Worm (Caenorhabditis elegans) whole organism, L2 larva: ENCODE data around the gene coa-7.

Experiments used
- C34F6.9 ChIP-seq: fragments of 150-350 bp; optimal IDR thresholded peaks from 2 replicates; lab custom pipeline; 2014; ENCODE audit warnings: missing biosample characterization, missing genetic modification characterization
- F13H6.1 ChIP-seq: sonication (generic microtip); optimal IDR thresholded peaks from 2 replicates; lab custom pipeline; 2016; ENCODE audit warnings: missing genetic modification characterization, missing compliant biosample characterization
- R02D3.7 ChIP-seq: fragments of 150-350 bp; optimal IDR thresholded peaks from 2 replicates; lab custom pipeline; 2014; ENCODE audit warnings: missing biosample characterization, missing genetic modification characterization
- Y55F3AM.14 ChIP-seq: fragments of 200-800 bp; sonication (Bioruptor generic); optimal IDR thresholded peaks from 2 replicates; lab custom pipeline; 2018; ENCODE audit warnings: mild to moderate bottlenecking, missing genetic modification characterization, missing compliant biosample characterization
- ZK546.5 ChIP-seq: sonication (generic microtip); optimal IDR thresholded peaks from 2 replicates; lab custom pipeline; 2017; ENCODE audit warnings: missing biosample characterization, missing genetic modification characterization
- alr-1 ChIP-seq: fragments of 150-350 bp; optimal IDR thresholded peaks from 2 replicates; lab custom pipeline; 2014; ENCODE audit warnings: missing biosample characterization, missing genetic modification characterization
- ama-1 ChIP-seq: fragments of 150-350 bp; optimal IDR thresholded peaks from 2 replicates; lab custom pipeline; 2018; ENCODE audit warnings: inconsistent platforms
- blmp-1 ChIP-seq: sonication (generic microtip); optimal IDR thresholded peaks from 2 replicates; lab custom pipeline; 2017; ENCODE audit warnings: missing genetic modification characterization, mild to moderate bottlenecking, missing compliant biosample characterization, antibody characterized with exemption, moderate library complexity; ENCODE audit not compliant: insufficient read depth
- ceh-16 ChIP-seq: fragments of 150-350 bp; optimal IDR thresholded peaks from 2 replicates; lab custom pipeline; 2014; ENCODE audit warnings: missing biosample characterization, missing genetic modification characterization
- ceh-82 ChIP-seq: fragments of 150-350 bp; optimal IDR thresholded peaks from 2 replicates; lab custom pipeline; 2014; ENCODE audit warnings: missing biosample characterization, missing genetic modification characterization
- crh-2 ChIP-seq: sonication (generic microtip); optimal IDR thresholded peaks from 2 replicates; lab custom pipeline; 2017; ENCODE audit warnings: missing biosample characterization, missing genetic modification characterization
- dmd-4 ChIP-seq: sonication (generic microtip); optimal IDR thresholded peaks from 2 replicates; lab custom pipeline; 2017; ENCODE audit warnings: missing biosample characterization, missing genetic modification characterization
- egl-27 ChIP-seq: sonication (generic microtip); optimal IDR thresholded peaks from 3 replicates; lab custom pipeline; 2017; ENCODE audit warnings: missing biosample characterization, missing genetic modification reagents, missing genetic modification characterization
- elt-1 ChIP-seq: fragments of 150-350 bp; optimal IDR thresholded peaks from 2 replicates; lab custom pipeline; 2014; ENCODE audit warnings: missing biosample characterization, missing genetic modification characterization
- elt-3 ChIP-seq: sonication (generic microtip); optimal IDR thresholded peaks from 2 replicates; lab custom pipeline; 2017; ENCODE audit warnings: missing biosample characterization, missing genetic modification characterization
- fos-1 ChIP-seq: fragments of 150-350 bp; optimal IDR thresholded peaks from 2 replicates; lab custom pipeline; 2014; ENCODE audit warnings: missing biosample characterization, missing genetic modification characterization
- gmeb-1 ChIP-seq: fragments of 150-350 bp; optimal IDR thresholded peaks from 2 replicates; lab custom pipeline; 2014; ENCODE audit warnings: missing biosample characterization, missing genetic modification characterization
- lin-11 ChIP-seq: fragments of 150-350 bp; sonication (generic microtip); optimal IDR thresholded peaks from 2 replicates; lab custom pipeline; 2014; ENCODE audit warnings: missing biosample characterization, missing genetic modification characterization, inconsistent platforms, mixed read lengths
- lin-13 ChIP-seq: fragments of 150-350 bp; optimal IDR thresholded peaks from 2 replicates; lab custom pipeline; 2014; ENCODE audit warnings: missing biosample characterization, missing genetic modification reagents, missing genetic modification characterization
- lsy-2 ChIP-seq, 2 experiments: fragments of 150-350 bp in 1 of 2; sonication (generic microtip) in 1 of 2; optimal IDR thresholded peaks; 2 replicates each; lab custom pipeline; 2014 to 2017; ENCODE audit warnings: missing biosample characterization in 2 of 2, missing genetic modification characterization in 2 of 2
- mab-5 ChIP-seq: fragments of 150-350 bp; optimal IDR thresholded peaks from 2 replicates; lab custom pipeline; 2014; ENCODE audit warnings: missing biosample characterization, missing genetic modification characterization
- mbf-1 ChIP-seq: sonication (generic microtip); optimal IDR thresholded peaks from 2 replicates; lab custom pipeline; 2017; ENCODE audit warnings: missing biosample characterization, missing genetic modification characterization
- mdl-1 ChIP-seq, 2 experiments: fragments of 150-350 bp in 1 of 2; sonication (generic microtip) in 1 of 2; optimal IDR thresholded peaks; 2 replicates each; lab custom pipeline; 2017; ENCODE audit warnings: missing biosample characterization in 2 of 2, missing genetic modification characterization in 2 of 2
- nhr-10 ChIP-seq: sonication (generic microtip); optimal IDR thresholded peaks from 2 replicates; lab custom pipeline; 2017; ENCODE audit warnings: missing biosample characterization, missing genetic modification characterization
- nhr-12 ChIP-seq: fragments of 150-350 bp; optimal IDR thresholded peaks from 2 replicates; lab custom pipeline; 2014; ENCODE audit warnings: missing biosample characterization, missing genetic modification characterization
- nhr-129 ChIP-seq: fragments of 150-350 bp; optimal IDR thresholded peaks from 2 replicates; lab custom pipeline; 2014; ENCODE audit warnings: missing biosample characterization, missing genetic modification characterization
- nhr-21 ChIP-seq: fragments of 150-350 bp; optimal IDR thresholded peaks from 2 replicates; lab custom pipeline; 2014; ENCODE audit warnings: missing biosample characterization, missing genetic modification characterization
- nhr-23 ChIP-seq: fragments of 150-350 bp; optimal IDR thresholded peaks from 2 replicates; lab custom pipeline; 2014; ENCODE audit warnings: missing biosample characterization, missing genetic modification reagents, missing genetic modification characterization
- nhr-237 ChIP-seq: fragments of 150-350 bp; optimal IDR thresholded peaks from 2 replicates; lab custom pipeline; 2014; ENCODE audit warnings: missing biosample characterization, missing genetic modification characterization
- nhr-25 ChIP-seq: fragments of 150-350 bp; sonication (generic microtip); optimal IDR thresholded peaks from 3 replicates; lab custom pipeline; 2014; ENCODE audit warnings: missing biosample characterization, missing genetic modification characterization
- nhr-6 ChIP-seq: fragments of 150-350 bp; optimal IDR thresholded peaks from 2 replicates; lab custom pipeline; 2014; ENCODE audit warnings: missing biosample characterization, missing genetic modification characterization
- nhr-77 ChIP-seq: fragments of 150-350 bp; optimal IDR thresholded peaks from 2 replicates; lab custom pipeline; 2014; ENCODE audit warnings: missing biosample characterization, missing genetic modification characterization
- peb-1 ChIP-seq: fragments of 150-350 bp; optimal IDR thresholded peaks from 2 replicates; lab custom pipeline; 2014; ENCODE audit warnings: missing biosample characterization, missing genetic modification characterization
- sem-4 ChIP-seq: fragments of 150-350 bp; optimal IDR thresholded peaks from 2 replicates; lab custom pipeline; 2014; ENCODE audit warnings: missing biosample characterization, missing genetic modification reagents, missing genetic modification characterization
- sma-3 ChIP-seq: sonication (generic microtip); optimal IDR thresholded peaks from 2 replicates; lab custom pipeline; 2016; ENCODE audit warnings: missing genetic modification reagents, missing genetic modification characterization, missing compliant biosample characterization
- sma-9 ChIP-seq, 2 experiments: fragments of 150-350 bp in 1 of 2; sonication (generic microtip) in 1 of 2; optimal IDR thresholded peaks; 2 replicates each; lab custom pipeline; 2014 to 2016; ENCODE audit warnings: missing genetic modification characterization in 2 of 2, mild to moderate bottlenecking in 1 of 2, missing biosample characterization in 1 of 2, missing compliant biosample characterization in 1 of 2, missing genetic modification reagents in 1 of 2, moderate library complexity in 1 of 2
- snpc-4 ChIP-seq: fragments of 150-350 bp; optimal IDR thresholded peaks from 2 replicates; lab custom pipeline; 2014; ENCODE audit warnings: missing biosample characterization, missing genetic modification characterization
- unc-55 ChIP-seq: fragments of 150-350 bp; sonication (generic microtip); optimal IDR thresholded peaks from 3 replicates; lab custom pipeline; 2014; ENCODE audit warnings: missing biosample characterization, missing genetic modification reagents, missing genetic modification characterization
- unc-62 ChIP-seq: fragments of 150-350 bp; optimal IDR thresholded peaks from 2 replicates; lab custom pipeline; 2014; ENCODE audit warnings: missing biosample characterization, missing genetic modification reagents, missing genetic modification characterization
- zag-1 ChIP-seq: fragments of 150-350 bp; optimal IDR thresholded peaks from 2 replicates; lab custom pipeline; 2014; ENCODE audit warnings: missing biosample characterization, missing genetic modification characterization
- ztf-1 ChIP-seq: fragments of 200-800 bp; sonication (Bioruptor generic); conservative IDR thresholded peaks from 2 replicates; pipeline ENCODE4 v1.3.6; 2022; ENCODE audit warnings: missing genetic modification characterization, missing compliant biosample characterization
- ztf-11 ChIP-seq: sonication (generic microtip); optimal IDR thresholded peaks from 2 replicates; lab custom pipeline; 2017; ENCODE audit warnings: missing biosample characterization, missing genetic modification characterization

coa-7 gene

ce11 chrII:11632689-11633088 is 18.3 kb downstream of the coa-7 start:
- peak in 1 of 2 experiments; percentile 41 for TF ChIP-seq lsy-2 (tag; optimal IDR thresholded peaks at IDR 0.05; lab: Kevin White, UChicago)
- TF ChIP-seq unc-62 (GFP tag; lab: Kevin White, UChicago), result no peak
- peak; percentile 43 for TF ChIP-seq nhr-21 (tag; lab: Kevin White, UChicago)
- TF ChIP-seq nhr-77 (tag; lab: Kevin White, UChicago), result no peak
- peak; percentile 15 for TF ChIP-seq lin-13 (GFP tag; lab: Kevin White, UChicago)
- TF ChIP-seq elt-1 (tag; lab: Kevin White, UChicago), result no peak
- TF ChIP-seq egl-27 (tag; lab: Kevin White, UChicago), result peak; percentile 41
- TF ChIP-seq mdl-1 (tag; optimal IDR thresholded peaks at IDR 0.05; lab: Kevin White, UChicago), result peak; percentile 5 to 27
- TF ChIP-seq nhr-129, result peak; percentile 80
- TF ChIP-seq ama-1 (lab: Kevin White, UChicago), result no peak
- no peak for TF ChIP-seq peb-1 (tag; lab: Kevin White, UChicago)
- no peak for TF ChIP-seq snpc-4
- TF ChIP-seq alr-1 (tag; lab: Kevin White, UChicago), result no peak
- peak; percentile 50 for TF ChIP-seq fos-1
- TF ChIP-seq sma-9 (GFP tag; optimal IDR thresholded peaks at IDR 0.05; lab: Kevin White, UChicago), result peak; percentile 77
- no peak for TF ChIP-seq sma-9 (tag; optimal IDR thresholded peaks at IDR 0.05; lab: Kevin White, UChicago)
- peak; percentile 38 for TF ChIP-seq crh-2 (tag; lab: Kevin White, UChicago)
- no peak for TF ChIP-seq R02D3.7 (tag; lab: Kevin White, UChicago)
- no peak for TF ChIP-seq nhr-237
- TF ChIP-seq nhr-12, result no peak
- no peak for TF ChIP-seq ztf-11 (tag; lab: Kevin White, UChicago)
- TF ChIP-seq blmp-1 (tag; lab: Kevin White, UChicago), result peak; percentile 44
- TF ChIP-seq nhr-25 (tag; lab: Kevin White, UChicago), result peak; percentile 47
- TF ChIP-seq nhr-23 (tag; lab: Kevin White, UChicago), result no peak
- peak; percentile 54 for TF ChIP-seq unc-55 (GFP tag; lab: Kevin White, UChicago)
- no peak for TF ChIP-seq Y55F3AM.14 (GFP tag; lab: Kevin White, UChicago)
- TF ChIP-seq dmd-4 (tag; lab: Kevin White, UChicago), result no peak
- peak; percentile 15 for TF ChIP-seq sma-3 (GFP tag; lab: Kevin White, UChicago)
- TF ChIP-seq C34F6.9 (tag; lab: Kevin White, UChicago), result peak; percentile 61
- TF ChIP-seq zag-1 (tag; lab: Kevin White, UChicago), result no peak
- TF ChIP-seq mab-5 (tag; lab: Kevin White, UChicago), result no peak
- no peak for TF ChIP-seq ceh-82 (tag; lab: Kevin White, UChicago)
- no peak for TF ChIP-seq lin-11 (tag; lab: Kevin White, UChicago)
- no peak for TF ChIP-seq ztf-1 (GFP tag; lab: Robert Waterston, UW)
- TF ChIP-seq ZK546.5 (tag; lab: Kevin White, UChicago), result no peak
- TF ChIP-seq F13H6.1 (tag; lab: Kevin White, UChicago), result peak; percentile 67
- TF ChIP-seq gmeb-1 (tag; lab: Kevin White, UChicago), result no peak

- no peak for TF ChIP-seq nhr-6 (tag; lab: Kevin White, UChicago)
- no peak for TF ChIP-seq nhr-21 (tag; lab: Kevin White, UChicago)
- TF ChIP-seq nhr-10 (tag; lab: Kevin White, UChicago), result no peak
- TF ChIP-seq ceh-16 (tag; lab: Kevin White, UChicago), result no peak
- TF ChIP-seq nhr-12, result no peak
- peak; percentile 21 for TF ChIP-seq unc-55 (GFP tag; lab: Kevin White, UChicago)
- no peak for TF ChIP-seq elt-1 (tag; lab: Kevin White, UChicago)
- no peak for TF ChIP-seq nhr-237
- no peak for TF ChIP-seq elt-3
- TF ChIP-seq C34F6.9 (tag; lab: Kevin White, UChicago), result peak; percentile 11
- TF ChIP-seq F13H6.1 (tag; lab: Kevin White, UChicago), result peak; percentile 35
- TF ChIP-seq mbf-1 (tag; lab: Kevin White, UChicago), result no peak
- no peak for TF ChIP-seq lsy-2 (tag; optimal IDR thresholded peaks at IDR 0.05; lab: Kevin White, UChicago)
- TF ChIP-seq sem-4 (tag; lab: Kevin White, UChicago), result no peak
- no peak for TF ChIP-seq fos-1
Observed at ce11 chrII:11629957-11630356, 21.0 kb downstream of the coa-7 start.
